Worm (Caenorhabditis elegans): Measurements from ENCODE around the gene oac-6.

DNA sequence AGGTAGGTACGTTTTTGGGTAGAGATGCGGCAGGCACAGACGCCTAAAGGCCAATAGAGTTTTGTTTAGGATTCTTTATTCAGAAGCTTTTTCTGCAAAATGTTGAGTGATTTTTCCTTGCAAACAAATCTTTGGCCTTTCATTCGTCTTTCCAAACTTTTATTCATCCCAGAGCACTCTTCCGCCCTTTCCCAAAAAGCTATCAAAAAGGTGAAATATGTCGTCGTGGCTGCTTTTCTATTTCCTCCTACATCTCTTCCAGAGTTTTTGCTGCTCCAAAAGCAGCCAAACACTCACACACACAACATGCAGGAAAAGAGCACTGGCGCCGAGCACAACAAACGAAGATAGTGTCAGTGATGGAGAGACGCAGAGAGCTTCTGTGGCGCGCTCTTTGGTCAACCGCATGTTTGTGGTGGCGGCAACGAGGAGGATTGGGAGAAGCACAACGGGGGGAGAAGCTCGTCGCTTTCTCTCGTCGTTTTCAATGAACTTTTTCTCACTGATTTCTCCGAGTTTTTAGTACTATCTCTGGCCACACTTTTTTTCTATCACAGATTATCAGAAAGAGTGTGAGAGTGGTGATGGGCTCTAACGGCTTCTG is 48.4 kb downstream of the oac-6 start:
- TF ChIP-seq lin-13 (GFP tag; optimal IDR thresholded peaks at IDR 0.05) (peak; percentile 14), nhr-76 (tag; optimal IDR thresholded peaks at IDR 0.05) (no peak), daf-16 (GFP tag; optimal IDR thresholded peaks at IDR 0.05) (peak in 1 of 2 experiments; percentile 45), daf-16 (tag; optimal IDR thresholded peaks at IDR 0.05) (peak; percentile 87), daf-19 (GFP tag; conservative IDR thresholded peaks at IDR 0.05) (no peak), saeg-2 (GFP tag; IDR thresholded peaks at IDR 0.05) (no peak), daf-8 (GFP tag; IDR thresholded peaks at IDR 0.05) (no peak), skn-1 (tag; optimal IDR thresholded peaks at IDR 0.05) (no peak), ama-1 (optimal IDR thresholded peaks at IDR 0.05) (no peak), hmg-1.1 (GFP tag; IDR thresholded peaks at IDR 0.05) (peak; percentile 77)

Measured in whole organism, L4 larva.